Worm (Caenorhabditis elegans) whole organism, L2 larva: Measurements from ENCODE around the gene aco-2.
A peak's percentile ranks its signal among the peaks of the same experiment; 100 is the strongest.

ENCODE experiments used
- C34F6.9 ChIP-seq: fragments of 150-350 bp; optimal IDR thresholded peaks from 2 replicates; lab custom pipeline; 2014; ENCODE audit warnings: missing biosample characterization, missing genetic modification characterization
- F13H6.1 ChIP-seq: sonication (generic microtip); optimal IDR thresholded peaks from 2 replicates; lab custom pipeline; 2016; ENCODE audit warnings: missing genetic modification characterization, missing compliant biosample characterization
- Y55F3AM.14 ChIP-seq: fragments of 200-800 bp; sonication (Bioruptor generic); optimal IDR thresholded peaks from 2 replicates; lab custom pipeline; 2018; ENCODE audit warnings: mild to moderate bottlenecking, missing genetic modification characterization, missing compliant biosample characterization
- alr-1 ChIP-seq: fragments of 150-350 bp; optimal IDR thresholded peaks from 2 replicates; lab custom pipeline; 2014; ENCODE audit warnings: missing biosample characterization, missing genetic modification characterization
- aly-2 ChIP-seq: fragments of 150-350 bp; optimal IDR thresholded peaks from 2 replicates; lab custom pipeline; 2014; ENCODE audit warnings: missing biosample characterization, missing genetic modification characterization
- ama-1 ChIP-seq: fragments of 150-350 bp; optimal IDR thresholded peaks from 2 replicates; lab custom pipeline; 2018; ENCODE audit warnings: inconsistent platforms
- blmp-1 ChIP-seq: sonication (generic microtip); optimal IDR thresholded peaks from 2 replicates; lab custom pipeline; 2017; ENCODE audit warnings: missing genetic modification characterization, mild to moderate bottlenecking, missing compliant biosample characterization, antibody characterized with exemption, moderate library complexity; ENCODE audit not compliant: insufficient read depth
- ceh-82 ChIP-seq: fragments of 150-350 bp; optimal IDR thresholded peaks from 2 replicates; lab custom pipeline; 2014; ENCODE audit warnings: missing biosample characterization, missing genetic modification characterization
- crh-2 ChIP-seq: sonication (generic microtip); optimal IDR thresholded peaks from 2 replicates; lab custom pipeline; 2017; ENCODE audit warnings: missing biosample characterization, missing genetic modification characterization
- dmd-4 ChIP-seq: sonication (generic microtip); optimal IDR thresholded peaks from 2 replicates; lab custom pipeline; 2017; ENCODE audit warnings: missing biosample characterization, missing genetic modification characterization
- egl-27 ChIP-seq: sonication (generic microtip); optimal IDR thresholded peaks from 3 replicates; lab custom pipeline; 2017; ENCODE audit warnings: missing biosample characterization, missing genetic modification reagents, missing genetic modification characterization
- elt-1 ChIP-seq: fragments of 150-350 bp; optimal IDR thresholded peaks from 2 replicates; lab custom pipeline; 2014; ENCODE audit warnings: missing biosample characterization, missing genetic modification characterization
- elt-3 ChIP-seq: sonication (generic microtip); optimal IDR thresholded peaks from 2 replicates; lab custom pipeline; 2017; ENCODE audit warnings: missing biosample characterization, missing genetic modification characterization
- fos-1 ChIP-seq: fragments of 150-350 bp; optimal IDR thresholded peaks from 2 replicates; lab custom pipeline; 2014; ENCODE audit warnings: missing biosample characterization, missing genetic modification characterization
- gmeb-1 ChIP-seq: fragments of 150-350 bp; optimal IDR thresholded peaks from 2 replicates; lab custom pipeline; 2014; ENCODE audit warnings: missing biosample characterization, missing genetic modification characterization
- lin-11 ChIP-seq: fragments of 150-350 bp; sonication (generic microtip); optimal IDR thresholded peaks from 2 replicates; lab custom pipeline; 2014; ENCODE audit warnings: missing biosample characterization, missing genetic modification characterization, inconsistent platforms, mixed read lengths
- lin-13 ChIP-seq: fragments of 150-350 bp; optimal IDR thresholded peaks from 2 replicates; lab custom pipeline; 2014; ENCODE audit warnings: missing biosample characterization, missing genetic modification reagents, missing genetic modification characterization
- lin-39 ChIP-seq: fragments of 150-350 bp; optimal IDR thresholded peaks from 2 replicates; lab custom pipeline; 2014; ENCODE audit warnings: missing biosample characterization, missing genetic modification reagents, missing genetic modification characterization
- mbf-1 ChIP-seq: sonication (generic microtip); optimal IDR thresholded peaks from 2 replicates; lab custom pipeline; 2017; ENCODE audit warnings: missing biosample characterization, missing genetic modification characterization
- mdl-1 ChIP-seq, 2 experiments: fragments of 150-350 bp in 1 of 2; sonication (generic microtip) in 1 of 2; optimal IDR thresholded peaks; 2 replicates each; lab custom pipeline; 2017; ENCODE audit warnings: missing biosample characterization in 2 of 2, missing genetic modification characterization in 2 of 2
- nhr-10 ChIP-seq: sonication (generic microtip); optimal IDR thresholded peaks from 2 replicates; lab custom pipeline; 2017; ENCODE audit warnings: missing biosample characterization, missing genetic modification characterization
- nhr-11 ChIP-seq: fragments of 150-350 bp; optimal IDR thresholded peaks from 2 replicates; lab custom pipeline; 2014; ENCODE audit warnings: missing biosample characterization, missing genetic modification characterization
- nhr-12 ChIP-seq: fragments of 150-350 bp; optimal IDR thresholded peaks from 2 replicates; lab custom pipeline; 2014; ENCODE audit warnings: missing biosample characterization, missing genetic modification characterization
- nhr-129 ChIP-seq: fragments of 150-350 bp; optimal IDR thresholded peaks from 2 replicates; lab custom pipeline; 2014; ENCODE audit warnings: missing biosample characterization, missing genetic modification characterization
- nhr-21 ChIP-seq: fragments of 150-350 bp; optimal IDR thresholded peaks from 2 replicates; lab custom pipeline; 2014; ENCODE audit warnings: missing biosample characterization, missing genetic modification characterization
- nhr-23 ChIP-seq: fragments of 150-350 bp; optimal IDR thresholded peaks from 2 replicates; lab custom pipeline; 2014; ENCODE audit warnings: missing biosample characterization, missing genetic modification reagents, missing genetic modification characterization
- nhr-237 ChIP-seq: fragments of 150-350 bp; optimal IDR thresholded peaks from 2 replicates; lab custom pipeline; 2014; ENCODE audit warnings: missing biosample characterization, missing genetic modification characterization
- nhr-25 ChIP-seq: fragments of 150-350 bp; sonication (generic microtip); optimal IDR thresholded peaks from 3 replicates; lab custom pipeline; 2014; ENCODE audit warnings: missing biosample characterization, missing genetic modification characterization
- nhr-6 ChIP-seq: fragments of 150-350 bp; optimal IDR thresholded peaks from 2 replicates; lab custom pipeline; 2014; ENCODE audit warnings: missing biosample characterization, missing genetic modification characterization
- nhr-77 ChIP-seq: fragments of 150-350 bp; optimal IDR thresholded peaks from 2 replicates; lab custom pipeline; 2014; ENCODE audit warnings: missing biosample characterization, missing genetic modification characterization
- sem-4 ChIP-seq: fragments of 150-350 bp; optimal IDR thresholded peaks from 2 replicates; lab custom pipeline; 2014; ENCODE audit warnings: missing biosample characterization, missing genetic modification reagents, missing genetic modification characterization
- skn-1 ChIP-seq: sonication (generic microtip); optimal IDR thresholded peaks from 2 replicates; lab custom pipeline; 2017; ENCODE audit warnings: missing biosample characterization, missing genetic modification characterization
- sma-3 ChIP-seq: sonication (generic microtip); optimal IDR thresholded peaks from 2 replicates; lab custom pipeline; 2016; ENCODE audit warnings: missing genetic modification reagents, missing genetic modification characterization, missing compliant biosample characterization
- sma-9 ChIP-seq, 2 experiments: fragments of 150-350 bp in 1 of 2; sonication (generic microtip) in 1 of 2; optimal IDR thresholded peaks; 2 replicates each; lab custom pipeline; 2014 to 2016; ENCODE audit warnings: missing genetic modification characterization in 2 of 2, mild to moderate bottlenecking in 1 of 2, missing biosample characterization in 1 of 2, missing compliant biosample characterization in 1 of 2, missing genetic modification reagents in 1 of 2, moderate library complexity in 1 of 2
- snpc-4 ChIP-seq: fragments of 150-350 bp; optimal IDR thresholded peaks from 2 replicates; lab custom pipeline; 2014; ENCODE audit warnings: missing biosample characterization, missing genetic modification characterization
- unc-39 ChIP-seq: fragments of 150-350 bp; optimal IDR thresholded peaks from 2 replicates; lab custom pipeline; 2014; ENCODE audit warnings: missing biosample characterization, missing genetic modification characterization
- unc-55 ChIP-seq: fragments of 150-350 bp; sonication (generic microtip); optimal IDR thresholded peaks from 3 replicates; lab custom pipeline; 2014; ENCODE audit warnings: missing biosample characterization, missing genetic modification reagents, missing genetic modification characterization
- unc-62 ChIP-seq: fragments of 150-350 bp; optimal IDR thresholded peaks from 2 replicates; lab custom pipeline; 2014; ENCODE audit warnings: missing biosample characterization, missing genetic modification reagents, missing genetic modification characterization
- zag-1 ChIP-seq: fragments of 150-350 bp; optimal IDR thresholded peaks from 2 replicates; lab custom pipeline; 2014; ENCODE audit warnings: missing biosample characterization, missing genetic modification characterization
- ztf-1 ChIP-seq: fragments of 200-800 bp; sonication (Bioruptor generic); conservative IDR thresholded peaks from 2 replicates; pipeline ENCODE4 v1.3.6; 2022; ENCODE audit warnings: missing genetic modification characterization, missing compliant biosample characterization
- ztf-11 ChIP-seq: sonication (generic microtip); optimal IDR thresholded peaks from 2 replicates; lab custom pipeline; 2017; ENCODE audit warnings: missing biosample characterization, missing genetic modification characterization

Gene aco-2

DNA sequence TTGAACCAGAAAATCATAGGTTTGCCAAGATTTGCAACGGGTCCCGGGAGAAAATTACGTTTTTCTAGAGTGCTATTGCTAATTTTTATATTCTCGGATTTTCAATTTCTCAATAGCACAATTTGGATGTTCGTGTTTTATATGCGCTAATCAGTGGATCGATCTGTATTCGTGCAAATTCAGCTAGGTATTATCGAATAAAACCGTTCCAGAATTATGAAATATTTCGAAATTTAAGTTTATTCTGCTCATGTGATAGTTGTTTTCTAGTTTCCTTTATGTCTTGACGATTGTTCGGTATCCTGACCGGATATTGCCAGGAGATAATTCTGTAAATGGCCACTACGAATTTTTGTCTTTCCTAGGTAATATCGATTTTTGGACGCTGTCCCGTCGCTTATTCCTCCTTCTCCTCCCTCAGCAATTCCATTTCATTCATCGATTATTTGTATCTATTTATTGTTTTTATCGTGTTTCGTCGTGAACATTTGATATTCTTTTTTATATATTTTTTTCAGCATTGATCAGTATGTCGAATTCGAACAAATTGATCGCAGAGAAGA, 36.8 kb downstream of the aco-2 start, which contains the start of gene cit-1.2:
Gene cit-1.2 (plus strand): TSS at position 513 of the 563 bp plus-strand sequence.
- no peak for TF ChIP-seq ztf-1 (GFP tag; lab: Robert Waterston, UW)
- no peak for TF ChIP-seq lin-11 (tag; lab: Kevin White, UChicago)
- no peak for TF ChIP-seq elt-1 (tag; lab: Kevin White, UChicago)
- TF ChIP-seq nhr-129 (tag; lab: Kevin White, UChicago) = peak; percentile 55
- TF ChIP-seq, all 48 proteins: peak for 1

DNA sequence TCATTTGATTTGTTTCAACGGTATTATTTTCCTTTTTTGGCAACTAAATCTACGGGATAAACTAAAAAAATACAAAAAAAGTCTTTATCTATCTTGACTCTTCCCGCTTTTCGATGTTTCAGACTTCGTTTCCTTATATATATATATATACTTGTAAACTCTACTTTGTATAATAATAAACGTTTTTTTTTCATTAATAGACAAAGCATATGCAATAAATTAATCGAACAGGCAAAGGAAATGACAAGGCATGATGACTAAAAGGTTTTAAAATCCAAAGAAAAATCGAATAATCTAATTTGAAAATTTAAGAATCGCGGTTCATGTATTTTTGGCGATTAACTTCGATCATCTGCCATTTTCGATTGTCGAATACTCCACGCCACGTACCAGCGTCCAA, 40.1 kb downstream of the aco-2 start:
- TF ChIP-seq nhr-23 (tag; lab: Kevin White, UChicago) (no peak), nhr-12 (tag; lab: Kevin White, UChicago) (no peak), nhr-237 (tag; lab: Kevin White, UChicago) (no peak), lin-13 (GFP tag; lab: Kevin White, UChicago) (no peak), skn-1 (no peak), sma-3 (GFP tag; lab: Kevin White, UChicago) (no peak), nhr-25 (tag; lab: Kevin White, UChicago) (no peak), lin-39 (tag; lab: Kevin White, UChicago) (no peak), dmd-4 (no peak), crh-2 (tag; lab: Kevin White, UChicago) (no peak), mdl-1 (tag; optimal IDR thresholded peaks at IDR 0.05; lab: Kevin White, UChicago) (no peak), nhr-6 (tag; lab: Kevin White, UChicago) (no peak), snpc-4 (no peak), ama-1 (no peak), egl-27 (no peak), aly-2 (tag; lab: Kevin White, UChicago) (no peak), unc-55 (GFP tag; lab: Kevin White, UChicago) (no peak)

DNA sequence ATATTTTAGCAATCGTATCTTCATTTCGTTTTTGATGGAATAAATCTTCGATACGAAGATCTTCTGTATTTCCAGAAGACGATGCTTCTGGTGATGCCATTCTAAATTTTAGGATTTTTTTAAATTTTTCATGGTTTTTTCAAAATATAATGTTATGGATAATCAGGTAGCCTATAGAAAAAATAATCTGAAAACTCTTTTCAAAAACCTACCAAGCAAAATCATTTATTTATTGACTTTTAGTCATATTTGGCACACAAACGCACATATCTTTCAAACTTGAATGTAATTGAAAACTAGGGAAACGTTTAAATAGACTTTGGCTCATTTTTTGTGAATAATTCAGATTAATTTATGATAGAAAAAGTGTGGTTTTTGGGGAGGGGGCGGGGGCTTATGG, 42.9 kb downstream of the aco-2 start, which contains the start of gene F44B9.5:
Gene F44B9.5 (minus strand): TSS at position 101 of the 400 bp plus-strand sequence.
- TF ChIP-seq gmeb-1 (tag; lab: Kevin White, UChicago) (no peak), lin-13 (GFP tag; lab: Kevin White, UChicago) (no peak), unc-39 (tag; lab: Kevin White, UChicago) (no peak), nhr-25 (tag; lab: Kevin White, UChicago) (no peak), zag-1 (tag; lab: Kevin White, UChicago) (no peak), ama-1 (no peak), blmp-1 (no peak), nhr-10 (tag; lab: Kevin White, UChicago) (no peak), ztf-1 (GFP tag; lab: Robert Waterston, UW) (no peak)

- TF ChIP-seq nhr-6 (tag; lab: Kevin White, UChicago) (no peak), nhr-21 (tag; lab: Kevin White, UChicago) (no peak), lin-11 (tag; lab: Kevin White, UChicago) (no peak), mbf-1 (tag; lab: Kevin White, UChicago) (no peak)
Observed at ce11 chrIII:8017053-8017452, 43.5 kb downstream of the aco-2 start.

DNA sequence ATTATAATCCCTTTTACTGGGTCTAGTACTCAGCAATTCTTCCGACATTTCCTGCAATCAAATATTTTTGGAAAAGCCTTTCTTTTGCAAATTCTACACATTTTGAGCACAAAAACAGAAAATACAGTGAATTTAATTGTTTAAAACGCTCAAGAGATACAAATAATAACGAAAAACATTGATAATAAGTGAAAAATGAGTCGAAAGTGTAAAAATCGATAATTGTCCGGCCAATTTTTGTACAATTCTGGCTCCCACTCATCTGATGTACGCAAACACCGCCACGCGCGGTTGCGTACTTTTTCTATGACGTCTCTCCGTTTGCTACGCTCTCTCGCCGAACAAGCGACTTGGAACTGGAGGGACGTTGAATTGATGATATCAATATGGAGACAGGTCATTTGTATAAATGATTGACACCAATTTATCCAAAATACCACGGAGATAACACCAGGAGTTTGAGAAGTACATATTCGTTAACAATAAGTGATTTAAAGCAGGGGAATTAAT, 47.4 kb downstream of the aco-2 start, which contains the start of gene lin-36:
Gene lin-36 (minus strand): TSS at position 51 of the 510 bp plus-strand sequence.
- TF ChIP-seq sem-4 (tag; lab: Kevin White, UChicago) (peak; percentile 51), unc-55 (GFP tag; lab: Kevin White, UChicago) (peak; percentile 89), aly-2 (tag; lab: Kevin White, UChicago) (no peak), lin-13 (GFP tag; lab: Kevin White, UChicago) (peak; percentile 85), sma-9 (GFP tag; optimal IDR thresholded peaks at IDR 0.05; lab: Kevin White, UChicago) (peak; percentile 71), sma-9 (tag; optimal IDR thresholded peaks at IDR 0.05; lab: Kevin White, UChicago) (no peak), Y55F3AM.14 (no peak), dmd-4 (no peak), nhr-21 (tag; lab: Kevin White, UChicago) (peak; percentile 58), unc-62 (GFP tag; lab: Kevin White, UChicago) (no peak), ztf-11 (no peak), C34F6.9 (tag; lab: Kevin White, UChicago) (peak; percentile 95), nhr-23 (tag; lab: Kevin White, UChicago) (no peak), snpc-4 (no peak), nhr-25 (tag; lab: Kevin White, UChicago) (peak; percentile 74), mbf-1 (tag; lab: Kevin White, UChicago) (no peak), elt-3 (tag; lab: Kevin White, UChicago) (no peak), nhr-237 (tag; lab: Kevin White, UChicago) (peak; percentile 7), crh-2 (tag; lab: Kevin White, UChicago) (peak; percentile 83), fos-1 (tag; lab: Kevin White, UChicago) (peak; percentile 72), zag-1 (tag; lab: Kevin White, UChicago) (peak; percentile 16), elt-1 (tag; lab: Kevin White, UChicago) (no peak), F13H6.1 (tag; lab: Kevin White, UChicago) (peak; percentile 61), alr-1 (no peak), gmeb-1 (tag; lab: Kevin White, UChicago) (peak; percentile 87), nhr-77 (tag; lab: Kevin White, UChicago) (no peak), sma-3 (GFP tag; lab: Kevin White, UChicago) (peak; percentile 73), nhr-11 (tag; lab: Kevin White, UChicago) (no peak), egl-27 (no peak), mdl-1 (tag; optimal IDR thresholded peaks at IDR 0.05; lab: Kevin White, UChicago) (no peak), ceh-82 (tag; lab: Kevin White, UChicago) (no peak), nhr-6 (tag; lab: Kevin White, UChicago) (no peak), lin-39 (tag; lab: Kevin White, UChicago) (no peak)
